Fruit fly (Drosophila melanogaster): ENCODE results near the gene CG16704.

The CG16704 gene

DNA sequence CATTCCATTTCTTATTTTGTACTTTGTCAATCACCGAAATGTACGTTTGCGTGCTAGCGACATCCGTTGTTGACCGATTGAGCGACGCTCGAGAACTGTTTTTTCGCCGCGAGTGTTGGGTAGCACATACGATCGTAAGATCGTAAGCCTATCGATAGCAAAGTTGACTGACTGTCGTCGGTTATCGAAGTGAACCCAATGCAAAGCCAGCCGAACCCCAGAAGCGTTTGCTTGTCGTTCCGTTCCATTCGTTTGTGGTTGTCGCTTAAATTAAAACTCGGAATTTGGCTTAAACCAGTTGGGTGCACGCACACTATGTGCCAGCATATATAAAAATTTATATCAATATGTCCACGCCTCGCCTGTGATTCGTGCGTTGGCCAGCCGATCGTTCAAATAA, 46.3 kb downstream of the CG16704 start:
- TF ChIP-seq Vsx2 (GFP tag; optimal IDR thresholded peaks at IDR 0.05; ENCODE audit: partially characterized antibody) = no peak
- peak; percentile 2 for TF ChIP-seq br (GFP tag; optimal IDR thresholded peaks at IDR 0.05)
- no peak for TF ChIP-seq Mio (GFP tag; optimal IDR thresholded peaks at IDR 0.05)

DNA sequence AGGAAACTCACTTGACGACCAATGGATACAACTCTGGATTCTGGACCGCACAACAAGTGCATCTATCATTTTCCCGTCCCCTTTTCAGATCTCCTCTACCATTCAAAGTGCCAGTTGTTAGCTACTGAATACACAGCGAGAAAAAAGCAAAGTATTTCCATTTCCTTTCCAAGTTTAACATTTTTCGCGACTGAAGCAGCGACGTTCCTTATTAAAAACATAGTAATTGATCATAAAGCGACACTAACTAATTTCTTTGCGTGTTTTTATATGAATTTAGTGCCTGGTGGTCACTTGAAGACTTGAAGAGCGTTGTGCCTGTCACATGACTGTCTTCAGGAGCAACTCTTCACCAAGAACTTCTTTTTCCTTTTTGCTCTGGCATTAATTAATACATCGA, 47.0 kb downstream of the CG16704 start:
- TF ChIP-seq OdsH (GFP tag; optimal IDR thresholded peaks at IDR 0.05) = no peak
- TF ChIP-seq CG9705 (GFP tag; optimal IDR thresholded peaks at IDR 0.05) = no peak
- TF ChIP-seq Hr83 (GFP tag; optimal IDR thresholded peaks at IDR 0.05; ENCODE audit: poor library complexity, severe bottlenecking) = no peak
- no peak for TF ChIP-seq lola (GFP tag; optimal IDR thresholded peaks at IDR 0.05)
- TF ChIP-seq Sp1 (GFP tag; optimal IDR thresholded peaks at IDR 0.05) = no peak
- TF ChIP-seq jim (GFP tag; optimal IDR thresholded peaks at IDR 0.05) = no peak
- TF ChIP-seq sage (GFP tag; optimal IDR thresholded peaks at IDR 0.05) = no peak
- no peak for TF ChIP-seq Dif (GFP tag; optimal IDR thresholded peaks at IDR 0.05; ENCODE audit: partially characterized antibody)
- TF ChIP-seq sv (GFP tag; optimal IDR thresholded peaks at IDR 0.05) = no peak
- no peak for TF ChIP-seq Mio (GFP tag; optimal IDR thresholded peaks at IDR 0.05)
- no peak for TF ChIP-seq Hr78 (GFP tag; optimal IDR thresholded peaks at IDR 0.05)
- TF ChIP-seq CrebA (GFP tag; optimal IDR thresholded peaks at IDR 0.05; ENCODE audit: borderline replicate concordance) = no peak
- TF ChIP-seq woc (GFP tag; optimal IDR thresholded peaks at IDR 0.05) = no peak
- TF ChIP-seq usp (GFP tag; optimal IDR thresholded peaks at IDR 0.05) = no peak
- no peak for TF ChIP-seq Hnf4 (GFP tag; optimal IDR thresholded peaks at IDR 0.05)
- no peak for TF ChIP-seq h (GFP tag; optimal IDR thresholded peaks at IDR 0.05)
- TF ChIP-seq Abd-B (GFP tag; optimal IDR thresholded peaks at IDR 0.05) = no peak
- TF ChIP-seq N (GFP tag; optimal IDR thresholded peaks at IDR 0.05) = no peak

DNA sequence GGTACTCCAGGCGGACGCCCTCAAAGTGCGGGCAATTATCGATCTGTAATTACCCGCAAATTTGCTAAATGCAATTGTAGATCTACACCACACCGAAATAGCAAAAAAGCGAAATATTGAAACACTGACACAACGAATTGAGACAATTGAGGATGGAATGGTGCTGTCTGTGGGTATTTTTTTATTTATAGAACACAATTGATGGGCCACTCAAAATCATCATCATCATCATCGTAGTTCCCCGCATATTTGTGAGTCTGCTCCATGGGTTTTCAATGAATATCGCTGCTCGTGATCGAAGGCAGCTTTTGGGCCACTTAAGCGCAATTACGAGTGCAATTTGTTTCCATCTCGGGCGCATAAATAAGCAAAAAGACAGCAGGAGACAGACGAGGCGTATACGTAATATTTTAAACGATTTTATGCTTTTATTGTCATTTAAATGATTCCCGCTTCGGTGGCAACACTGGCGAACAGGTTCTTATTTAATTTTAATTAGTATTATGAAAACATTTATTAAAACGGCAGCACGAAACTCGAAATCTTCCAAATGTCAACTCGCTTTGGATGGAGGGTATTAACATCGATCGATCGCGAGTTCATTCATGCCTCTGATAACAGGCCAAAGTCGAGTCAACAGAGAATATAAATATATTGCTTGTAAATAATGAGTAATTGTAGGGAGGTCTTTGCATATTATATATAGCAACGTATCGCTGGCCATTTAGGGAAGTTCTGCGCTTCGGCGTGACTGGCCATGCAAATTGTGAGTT, 50.1 kb downstream of the CG16704 start:
- no peak for TF ChIP-seq h (GFP tag; optimal IDR thresholded peaks at IDR 0.05)
- TF ChIP-seq brk (GFP tag; optimal IDR thresholded peaks at IDR 0.05) = peak; percentile 41
- TF ChIP-seq Mio (GFP tag; optimal IDR thresholded peaks at IDR 0.05) = no peak
- no peak for TF ChIP-seq Rel (GFP tag; optimal IDR thresholded peaks at IDR 0.05)
- peak; percentile 81 for TF ChIP-seq Rel (tag; optimal IDR thresholded peaks at IDR 0.05)
- TF ChIP-seq CrebA (GFP tag; optimal IDR thresholded peaks at IDR 0.05; ENCODE audit: borderline replicate concordance) = peak; percentile 38
- peak; percentile 2 for TF ChIP-seq tai (GFP tag; optimal IDR thresholded peaks at IDR 0.05)
